Fruit fly (Drosophila melanogaster) whole organism, embryonic: ENCODE measurements around the gene Nepl13.
A peak's percentile ranks its signal among the peaks of the same experiment; 100 is the strongest.

Experiments used
- Aef1 ChIP-seq: fragments of 200-800 bp; sonication (Bioruptor generic); IDR thresholded peaks from 3 replicates; pipeline ENCODE4 v1.3.6; 2022; ENCODE audit warnings: missing biosample characterization, missing genetic modification characterization
- B-H1 ChIP-seq: fragments of 200-800 bp; sonication (Bioruptor generic); IDR thresholded peaks from 3 replicates; pipeline ENCODE4 v1.3.6; 2022; ENCODE audit warnings: missing biosample characterization, missing genetic modification characterization
- BEAF-32 ChIP-seq: fragments of 200-800 bp; sonication (Bioruptor generic); optimal IDR thresholded peaks from 3 replicates; lab custom pipeline; 2017; ENCODE audit warnings: missing biosample characterization, missing genetic modification characterization, mild to moderate bottlenecking, moderate library complexity, missing genetic modification reagents
- Bgb ChIP-seq: fragments of 200-800 bp; sonication (Bioruptor generic); IDR thresholded peaks from 2 replicates; pipeline ENCODE4 v1.3.6; 2022; ENCODE audit warnings: missing biosample characterization, missing genetic modification characterization; ENCODE audit not compliant: partially characterized antibody
- Bteb2 ChIP-seq: fragments of 200-800 bp; sonication (Bioruptor generic); optimal IDR thresholded peaks from 2 replicates; lab custom pipeline; 2016; ENCODE audit warnings: missing biosample characterization, missing genetic modification characterization
- CG10979 ChIP-seq: fragments of 200-800 bp; sonication (Bioruptor generic); optimal IDR thresholded peaks from 2 replicates; lab custom pipeline; 2018; ENCODE audit warnings: missing biosample characterization, mild to moderate bottlenecking, missing genetic modification characterization, moderate library complexity
- CG13287 ChIP-seq: fragments of 200-800 bp; sonication (Bioruptor generic); IDR thresholded peaks from 2 replicates; pipeline ENCODE4 v1.3.6; 2022; ENCODE audit warnings: missing biosample characterization, missing genetic modification characterization; ENCODE audit not compliant: partially characterized antibody
- CG14710 ChIP-seq: fragments of 200-800 bp; sonication (Bioruptor generic); optimal IDR thresholded peaks from 3 replicates; lab custom pipeline; 2019; ENCODE audit warnings: missing biosample characterization, mild to moderate bottlenecking, missing genetic modification characterization, moderate library complexity
- CG15514 ChIP-seq: fragments of 200-800 bp; sonication (Bioruptor generic); optimal IDR thresholded peaks from 3 replicates; lab custom pipeline; 2017; ENCODE audit warnings: missing biosample characterization, missing genetic modification characterization, mild to moderate bottlenecking, moderate library complexity, missing genetic modification reagents
- CG1603 ChIP-seq: fragments of 200-800 bp; sonication (Bioruptor generic); optimal IDR thresholded peaks from 2 replicates; lab custom pipeline; 2019; ENCODE audit warnings: missing biosample characterization, mild to moderate bottlenecking, missing genetic modification characterization, moderate library complexity
- CG17829 ChIP-seq: fragments of 200-800 bp; optimal IDR thresholded peaks from 2 replicates; lab custom pipeline; 2019; ENCODE audit warnings: missing biosample characterization, mild to moderate bottlenecking, missing genetic modification characterization, moderate library complexity
- CG2116 ChIP-seq: fragments of 200-800 bp; sonication (Bioruptor generic); optimal IDR thresholded peaks from 3 replicates; lab custom pipeline; 2018; ENCODE audit warnings: missing biosample characterization, mild to moderate bottlenecking, missing genetic modification characterization
- CG2120 ChIP-seq: fragments of 200-800 bp; sonication (Bioruptor generic); optimal IDR thresholded peaks from 3 replicates; lab custom pipeline; 2016; ENCODE audit warnings: missing biosample characterization, missing genetic modification characterization
- CG31388 ChIP-seq: fragments of 200-800 bp; sonication (Bioruptor generic); optimal IDR thresholded peaks from 2 replicates; lab custom pipeline; 2016; ENCODE audit warnings: missing biosample characterization, missing genetic modification characterization
- CG33213 ChIP-seq: fragments of 200-800 bp; sonication (Bioruptor generic); optimal IDR thresholded peaks from 3 replicates; lab custom pipeline; 2016; ENCODE audit warnings: missing biosample characterization, missing genetic modification characterization
- CG34422 ChIP-seq: fragments of 200-800 bp; sonication (Bioruptor generic); IDR thresholded peaks from 3 replicates; pipeline ENCODE4 v1.3.6; 2022; ENCODE audit warnings: missing biosample characterization, missing genetic modification characterization
- CG3995 ChIP-seq: fragments of 200-800 bp; sonication (Bioruptor generic); optimal IDR thresholded peaks from 3 replicates; lab custom pipeline; 2016; ENCODE audit warnings: missing biosample characterization, missing genetic modification characterization
- CG4617 ChIP-seq: fragments of 200-800 bp; sonication (Bioruptor generic); optimal IDR thresholded peaks from 3 replicates; lab custom pipeline; 2016; ENCODE audit warnings: missing biosample characterization, missing genetic modification characterization, borderline replicate concordance
- CG4730 ChIP-seq: fragments of 200-800 bp; sonication (Bioruptor generic); IDR thresholded peaks from 2 replicates; pipeline ENCODE4 v1.3.6; 2022; ENCODE audit warnings: missing biosample characterization, missing genetic modification characterization
- CG6791 ChIP-seq: fragments of 200-800 bp; sonication (Bioruptor generic); IDR thresholded peaks from 3 replicates; pipeline ENCODE4 v1.3.6; 2022; ENCODE audit warnings: missing biosample characterization, missing genetic modification characterization; ENCODE audit not compliant: partially characterized antibody
- CG7357 ChIP-seq: fragments of 200-800 bp; sonication (Bioruptor generic); IDR thresholded peaks from 3 replicates; pipeline ENCODE4 v1.3.6; 2022; ENCODE audit warnings: missing biosample characterization, missing genetic modification characterization
- CG7963 ChIP-seq: fragments of 200-800 bp; sonication (Bioruptor generic); IDR thresholded peaks from 3 replicates; pipeline ENCODE4 v1.3.6; 2022; ENCODE audit warnings: missing biosample characterization, missing genetic modification characterization; ENCODE audit not compliant: partially characterized antibody
- CHES-1-like ChIP-seq: fragments of 200-800 bp; sonication (Bioruptor generic); optimal IDR thresholded peaks from 2 replicates; lab custom pipeline; 2016; ENCODE audit warnings: missing biosample characterization, missing genetic modification characterization
- CTCF ChIP-seq: fragments of 200-800 bp; sonication (Bioruptor generic); optimal IDR thresholded peaks from 2 replicates; lab custom pipeline; 2017; ENCODE audit warnings: missing biosample characterization, mild to moderate bottlenecking, missing genetic modification characterization, moderate library complexity
- Dref ChIP-seq: fragments of 200-800 bp; sonication (Bioruptor generic); IDR thresholded peaks from 2 replicates; pipeline ENCODE4 v1.3.6; 2022; ENCODE audit warnings: missing biosample characterization, missing genetic modification characterization
- E2f1 ChIP-seq: fragments of 200-800 bp; sonication (Bioruptor generic); IDR thresholded peaks from 2 replicates; pipeline ENCODE4 v1.3.6; 2022; ENCODE audit warnings: missing biosample characterization, missing genetic modification characterization
- E2f2 ChIP-seq: fragments of 200-800 bp; sonication (Bioruptor generic); IDR thresholded peaks from 2 replicates; pipeline ENCODE4 v1.3.6; 2022; ENCODE audit warnings: missing biosample characterization, missing genetic modification characterization
- Ets65A ChIP-seq: fragments of 200-800 bp; sonication (Bioruptor generic); peaks from one replicate; lab custom pipeline; 2016; ENCODE audit warnings: missing biosample characterization, missing genetic modification characterization
- Ets97D ChIP-seq: fragments of 200-800 bp; sonication (Bioruptor generic); optimal IDR thresholded peaks from 3 replicates; lab custom pipeline; 2016; ENCODE audit warnings: missing biosample characterization, missing genetic modification characterization
- HLH3B ChIP-seq: fragments of 200-800 bp; sonication (Bioruptor generic); IDR thresholded peaks from 2 replicates; pipeline ENCODE4 v1.3.6; 2022; ENCODE audit warnings: missing biosample characterization, missing genetic modification characterization
- MESR4 ChIP-seq: fragments of 200-800 bp; sonication (Bioruptor generic); optimal IDR thresholded peaks from 2 replicates; lab custom pipeline; 2018; ENCODE audit warnings: missing biosample characterization, mild to moderate bottlenecking, missing genetic modification characterization, moderate library complexity
- Myb ChIP-seq: fragments of 200-800 bp; sonication (Bioruptor generic); optimal IDR thresholded peaks from 2 replicates; lab custom pipeline; 2016; ENCODE audit warnings: missing biosample characterization, missing genetic modification characterization
- Opbp ChIP-seq: fragments of 200-800 bp; sonication (Bioruptor generic); IDR thresholded peaks from 3 replicates; pipeline ENCODE4 v1.3.6; 2022; ENCODE audit warnings: missing biosample characterization, missing genetic modification characterization; ENCODE audit not compliant: partially characterized antibody
- Pdp1 ChIP-seq, 2 experiments: fragments of 200-800 bp; sonication (Bioruptor generic); optimal IDR thresholded peaks; 3 replicates each; lab custom pipeline; 2016; ENCODE audit warnings: missing biosample characterization in 2 of 2, missing genetic modification characterization in 2 of 2, mild to moderate bottlenecking in 1 of 2, moderate library complexity in 1 of 2
- Sin3A ChIP-seq: fragments of >200 bp; optimal IDR thresholded peaks from 2 replicates; lab custom pipeline; 2018
- YL-1 ChIP-seq: fragments of 200-800 bp; sonication (Bioruptor generic); optimal IDR thresholded peaks from 3 replicates; lab custom pipeline; 2017; ENCODE audit warnings: missing biosample characterization, mild to moderate bottlenecking, missing genetic modification characterization
- bcd ChIP-seq: fragments of 200-800 bp; sonication (Bioruptor generic); optimal IDR thresholded peaks from 2 replicates; lab custom pipeline; 2017; ENCODE audit warnings: missing biosample characterization, mild to moderate bottlenecking, missing genetic modification characterization
- bowl ChIP-seq: fragments of 200-800 bp; sonication (Bioruptor generic); IDR thresholded peaks from 2 replicates; pipeline ENCODE4 v1.3.6; 2022; ENCODE audit warnings: missing biosample characterization, missing genetic modification characterization
- crp ChIP-seq, 2 experiments: fragments of 200-800 bp; sonication (Bioruptor generic); optimal IDR thresholded peaks; 2 replicates in 1 of 2; 3 replicates in 1 of 2; lab custom pipeline; 2017; ENCODE audit warnings: missing biosample characterization in 2 of 2, missing genetic modification characterization in 2 of 2, mild to moderate bottlenecking in 1 of 2, moderate library complexity in 1 of 2
- gcm2 ChIP-seq: fragments of 200-800 bp; sonication (Bioruptor generic); optimal IDR thresholded peaks from 2 replicates; lab custom pipeline; 2016; ENCODE audit warnings: missing biosample characterization, missing genetic modification characterization
- gfzf ChIP-seq: fragments of 200-800 bp; sonication (Bioruptor generic); optimal IDR thresholded peaks from 2 replicates; lab custom pipeline; 2016; ENCODE audit warnings: missing biosample characterization, mild to moderate bottlenecking, missing genetic modification characterization, moderate library complexity
- knrl ChIP-seq: fragments of 200-800 bp; sonication (Bioruptor generic); IDR thresholded peaks from 3 replicates; pipeline ENCODE4 v1.3.6; 2022; ENCODE audit warnings: missing biosample characterization, missing genetic modification characterization; ENCODE audit not compliant: partially characterized antibody
- phol ChIP-seq: fragments of 200-800 bp; sonication (Bioruptor generic); optimal IDR thresholded peaks from 3 replicates; lab custom pipeline; 2018; ENCODE audit warnings: missing biosample characterization, mild to moderate bottlenecking, missing genetic modification characterization, moderate library complexity
- pzg ChIP-seq: fragments of 200-800 bp; sonication (Bioruptor generic); optimal IDR thresholded peaks from 3 replicates; lab custom pipeline; 2018; ENCODE audit warnings: missing biosample characterization, mild to moderate bottlenecking, missing genetic modification characterization, moderate library complexity
- salm ChIP-seq: fragments of 200-800 bp; sonication (Bioruptor generic); optimal IDR thresholded peaks from 2 replicates; lab custom pipeline; 2018; ENCODE audit warnings: missing biosample characterization, mild to moderate bottlenecking, missing genetic modification characterization
- sna ChIP-seq: fragments of 200-800 bp; sonication (Bioruptor generic); IDR thresholded peaks from 2 replicates; pipeline ENCODE4 v1.3.6; 2022; ENCODE audit warnings: missing biosample characterization, missing genetic modification characterization; ENCODE audit not compliant: partially characterized antibody
- stwl ChIP-seq: fragments of 200-800 bp; sonication (Bioruptor generic); optimal IDR thresholded peaks from 3 replicates; lab custom pipeline; 2018; ENCODE audit warnings: missing biosample characterization, mild to moderate bottlenecking, missing genetic modification characterization, moderate library complexity
- trem ChIP-seq: fragments of 200-800 bp; optimal IDR thresholded peaks from 3 replicates; lab custom pipeline; 2019; ENCODE audit warnings: missing biosample characterization, mild to moderate bottlenecking, missing genetic modification characterization, moderate library complexity
- wor ChIP-seq: fragments of 200-800 bp; sonication (Bioruptor generic); IDR thresholded peaks from 2 replicates; pipeline ENCODE4 v1.3.6; 2022; ENCODE audit warnings: missing biosample characterization, missing genetic modification characterization
- zfh2 ChIP-seq: fragments of 200-800 bp; sonication (Bioruptor generic); optimal IDR thresholded peaks from 2 replicates; lab custom pipeline; 2016; ENCODE audit warnings: missing biosample characterization, missing genetic modification characterization

Gene Nepl13

DNA sequence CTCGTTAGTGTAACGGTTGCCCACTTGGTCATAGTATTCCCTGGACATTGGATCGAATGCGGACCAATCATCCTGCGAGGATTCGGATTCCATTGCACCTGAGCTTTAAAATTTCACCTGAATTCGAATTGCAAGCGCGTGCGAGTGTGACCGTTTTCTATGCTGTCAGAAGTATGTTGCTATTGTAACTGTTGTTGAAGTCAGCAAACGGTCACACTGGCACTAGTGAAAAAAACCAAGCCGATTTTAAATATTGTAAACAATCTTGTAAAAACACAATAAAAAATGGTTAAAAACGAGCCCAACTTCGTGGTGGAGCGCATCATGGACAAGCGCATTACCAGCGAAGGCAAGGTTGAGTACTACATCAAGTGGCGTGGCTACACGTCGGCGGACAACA, 15.4 kb downstream of the Nepl13 start, which contains the start of the genes vret and HP1c (continued):
- TF ChIP-seq E2f1 (GFP tag; lab: Robert Waterston, UW) (no peak), CG4617 (GFP tag; lab: Kevin White, UChicago) (peak; percentile 69), Bgb (0 out of 2 replicates have a peak, but pooled peaks have one; percentile 10), HLH3B (GFP tag; lab: Robert Waterston, UW) (no peak), gcm2 (GFP tag; lab: Kevin White, UChicago) (no peak), bcd (GFP tag; lab: Kevin White, UChicago) (no peak), CG31388 (GFP tag; lab: Kevin White, UChicago) (no peak), sna (GFP tag; lab: Robert Waterston, UW) (0 out of 2 replicates have a peak, but pooled peaks have one; percentile 30), stwl (tag; lab: Kevin White, UChicago) (peak; percentile 69), CTCF (GFP tag; lab: Kevin White, UChicago) (peak; percentile 42), CG2120 (no peak), E2f2 (peak; percentile 90), BEAF-32 (peak; percentile 46), wor (GFP tag; lab: Robert Waterston, UW) (no peak), CG14710 (peak; percentile 95), CG33213 (no peak), CG7963 (GFP tag; lab: Robert Waterston, UW) (0 out of 3 replicates have a peak, but pooled peaks have one; percentile 13), CG6791 (peak; percentile 42; the same call in 1 of the 3 replicates), bowl (GFP tag; lab: Robert Waterston, UW) (no peak), CG2116 (GFP tag; lab: Kevin White, UChicago) (peak; percentile 43), YL-1 (GFP tag; lab: Kevin White, UChicago) (peak; percentile 10), Opbp (GFP tag; lab: Robert Waterston, UW) (peak; percentile 46; the same call in 1 of the 3 replicates), Myb (peak; percentile 74), CG10979 (tag; lab: Kevin White, UChicago) (no peak), pzg (peak; percentile 78), Ets65A (GFP tag; lab: Kevin White, UChicago) (peak; percentile 84), CG34422 (GFP tag; lab: Robert Waterston, UW) (peak; percentile 31; the same call in 1 of the 3 replicates), salm (no peak), B-H1 (GFP tag; lab: Robert Waterston, UW) (no peak), knrl (no peak), Ets97D (GFP tag; lab: Kevin White, UChicago) (peak; percentile 34), CHES-1-like (peak; percentile 5), trem (tag; lab: Kevin White, UChicago) (peak; percentile 53), Dref (GFP tag; lab: Robert Waterston, UW) (peak; percentile 36; the same call in 1 of the 2 replicates), CG17829 (tag; lab: Kevin White, UChicago) (no peak), CG15514 (GFP tag; lab: Kevin White, UChicago) (peak; percentile 40), phol (tag; lab: Kevin White, UChicago) (peak; percentile 23), Bteb2 (no peak), crp (GFP tag; optimal IDR thresholded peaks at IDR 0.05; lab: Kevin White, UChicago) (peak in 1 of 2 experiments; percentile 52), gfzf (GFP tag; lab: Kevin White, UChicago) (peak; percentile 83), CG7357 (GFP tag; lab: Robert Waterston, UW) (no peak), CG4730 (no peak), CG3995 (GFP tag; lab: Kevin White, UChicago) (peak; percentile 47), MESR4 (GFP tag; lab: Kevin White, UChicago) (peak; percentile 84), Pdp1 (GFP tag; optimal IDR thresholded peaks at IDR 0.05; lab: Kevin White, UChicago) (no peak), Aef1 (GFP tag; lab: Robert Waterston, UW) (peak; percentile 68), Sin3A (lab: Kevin White, UChicago) (peak; percentile 61), zfh2 (GFP tag; lab: Kevin White, UChicago) (no peak), CG13287 (GFP tag; lab: Robert Waterston, UW) (peak; percentile 56; the same call in 1 of the 2 replicates), CG1603 (tag; lab: Kevin White, UChicago) (peak; percentile 97)
